Worm (Caenorhabditis elegans): ENCODE results near the gene T03F6.9.

DNA sequence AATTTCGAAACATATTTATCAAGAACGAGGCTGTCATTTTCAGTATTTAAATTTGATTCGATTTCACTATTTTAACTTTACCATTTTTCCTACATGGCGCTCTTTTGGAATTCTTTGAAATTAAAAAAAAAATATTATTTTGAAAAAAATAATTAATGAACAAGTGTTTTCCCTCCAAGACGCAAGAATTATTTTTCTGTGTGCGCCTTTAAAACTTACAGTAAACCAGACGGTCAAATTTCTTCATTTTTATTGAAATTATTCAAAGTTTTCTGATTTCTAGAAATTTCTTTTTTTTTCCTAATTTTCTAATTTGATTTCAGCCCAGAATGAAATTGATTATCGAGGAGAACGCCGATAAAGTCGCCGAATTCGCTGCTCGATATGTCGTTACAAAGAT, 18.2 kb upstream of the T03F6.9 start, which contains the start of gene T03F6.3:
- no peak for TF ChIP-seq W03F9.2 (tag; optimal IDR thresholded peaks at IDR 0.05)
- TF ChIP-seq dao-5 (tag; optimal IDR thresholded peaks at IDR 0.05), result no peak
- TF ChIP-seq him-1 (tag; optimal IDR thresholded peaks at IDR 0.05), result no peak
